Worm (Caenorhabditis elegans) whole organism, young adult: ENCODE results near the gene C48A7.16.

Experiments
- B0019.2 ChIP-seq: fragments of 200-800 bp; sonication (Bioruptor generic); conservative IDR thresholded peaks from 2 replicates; pipeline ENCODE4 v1.3.6; 2022; ENCODE audit warnings: missing genetic modification reagents, missing genetic modification characterization, missing compliant biosample characterization
- B0261.1 ChIP-seq: sonication (generic microtip); optimal IDR thresholded peaks from 2 replicates; lab custom pipeline; 2016; ENCODE audit warnings: mild to moderate bottlenecking, missing genetic modification characterization, moderate library complexity, missing compliant biosample characterization
- C17E4.6 ChIP-seq: fragments of 200-800 bp; sonication (Bioruptor generic); IDR thresholded peaks from 2 replicates; pipeline ENCODE4 v1.3.6; 2022; ENCODE audit warnings: missing genetic modification reagents, missing genetic modification characterization, missing compliant biosample characterization
- D2030.7 ChIP-seq: fragments of 200-800 bp; sonication (Bioruptor generic); IDR thresholded peaks from 2 replicates; pipeline ENCODE4 v1.3.6; 2022; ENCODE audit warnings: missing genetic modification reagents, missing genetic modification characterization, missing compliant biosample characterization
- F23B12.7 ChIP-seq: sonication (generic microtip); optimal IDR thresholded peaks from 2 replicates; lab custom pipeline; 2017; ENCODE audit warnings: missing genetic modification characterization, mild to moderate bottlenecking, missing compliant biosample characterization, antibody characterized with exemption, moderate library complexity; ENCODE audit not compliant: insufficient read depth
- F33H1.4 ChIP-seq: fragments of 200-800 bp; sonication (Bioruptor generic); IDR thresholded peaks from 2 replicates; pipeline ENCODE4 v1.3.6; 2022; ENCODE audit warnings: missing genetic modification reagents, missing genetic modification characterization, missing compliant biosample characterization
- F55B11.4 ChIP-seq: sonication (generic microtip); optimal IDR thresholded peaks from 2 replicates; lab custom pipeline; 2016; ENCODE audit warnings: missing compliant biosample characterization, missing genetic modification characterization, borderline replicate concordance; ENCODE audit not compliant: insufficient read depth
- F57A8.1 ChIP-seq: fragments of 200-800 bp; sonication (Bioruptor generic); optimal IDR thresholded peaks from 2 replicates; lab custom pipeline; 2018; ENCODE audit warnings: mild to moderate bottlenecking, missing genetic modification characterization, moderate library complexity, missing compliant biosample characterization
- F57C9.4 ChIP-seq: sonication (generic microtip); optimal IDR thresholded peaks from 2 replicates; lab custom pipeline; 2017; ENCODE audit warnings: mild to moderate bottlenecking, missing genetic modification characterization, missing compliant biosample characterization
- T07F8.4 ChIP-seq: sonication (generic microtip); optimal IDR thresholded peaks from 2 replicates; lab custom pipeline; 2016; ENCODE audit warnings: mild to moderate bottlenecking, missing genetic modification characterization, moderate library complexity, missing compliant biosample characterization
- Y56A3A.18 ChIP-seq: fragments of 200-800 bp; sonication (Bioruptor generic); IDR thresholded peaks from 2 replicates; pipeline ENCODE4 v1.3.6; 2022; ENCODE audit warnings: missing genetic modification reagents, missing genetic modification characterization, missing compliant biosample characterization
- atf-7 ChIP-seq: sonication (generic microtip); optimal IDR thresholded peaks from 2 replicates; lab custom pipeline; 2017; ENCODE audit warnings: mild to moderate bottlenecking, missing genetic modification characterization, missing compliant biosample characterization
- athp-1 ChIP-seq: sonication (generic microtip); optimal IDR thresholded peaks from 2 replicates; lab custom pipeline; 2017; ENCODE audit warnings: mild to moderate bottlenecking, missing genetic modification characterization, missing compliant biosample characterization
- attf-5 ChIP-seq: fragments of 200-800 bp; sonication (Bioruptor generic); optimal IDR thresholded peaks from 2 replicates; lab custom pipeline; 2018; ENCODE audit warnings: mild to moderate bottlenecking, missing genetic modification characterization, missing compliant biosample characterization
- bed-2 ChIP-seq: fragments of 200-800 bp; sonication (Bioruptor generic); IDR thresholded peaks from 2 replicates; pipeline ENCODE4 v1.3.6; 2022; ENCODE audit warnings: missing genetic modification reagents, missing genetic modification characterization, missing compliant biosample characterization
- ceh-100 ChIP-seq: fragments of 200-800 bp; sonication (Bioruptor generic); IDR thresholded peaks from 2 replicates; pipeline ENCODE4 v1.3.6; 2022; ENCODE audit warnings: missing genetic modification reagents, missing genetic modification characterization, missing compliant biosample characterization
- ceh-27 ChIP-seq: fragments of 200-800 bp; sonication (Bioruptor generic); optimal IDR thresholded peaks from 2 replicates; lab custom pipeline; 2018; ENCODE audit warnings: mild to moderate bottlenecking, missing genetic modification characterization, moderate library complexity, missing compliant biosample characterization
- ceh-79 ChIP-seq: sonication (generic microtip); optimal IDR thresholded peaks from 2 replicates; lab custom pipeline; 2017; ENCODE audit warnings: mild to moderate bottlenecking, missing genetic modification characterization, missing compliant biosample characterization
- ekl-4 ChIP-seq: fragments of 200-800 bp; sonication (Bioruptor generic); IDR thresholded peaks from 2 replicates; pipeline ENCODE4 v1.3.6; 2022; ENCODE audit warnings: missing genetic modification reagents, missing genetic modification characterization, missing compliant biosample characterization
- hmg-1.2 ChIP-seq: fragments of 200-800 bp; sonication (Bioruptor generic); IDR thresholded peaks from 2 replicates; pipeline ENCODE4 v1.3.6; 2022; ENCODE audit warnings: missing genetic modification reagents, missing genetic modification characterization, missing compliant biosample characterization
- hmg-20 ChIP-seq: fragments of 200-800 bp; sonication (Bioruptor generic); IDR thresholded peaks from 2 replicates; pipeline ENCODE4 v1.3.6; 2022; ENCODE audit warnings: missing genetic modification reagents, missing genetic modification characterization, missing compliant biosample characterization
- let-607 ChIP-seq, 2 experiments: fragments of 200-800 bp in 1 of 2; sonication (Bioruptor generic) in 1 of 2; sonication (generic microtip) in 1 of 2; optimal IDR thresholded peaks; 2 replicates each; lab custom pipeline; 2016 to 2018; ENCODE audit warnings: mild to moderate bottlenecking in 2 of 2, missing compliant biosample characterization in 2 of 2, missing genetic modification characterization in 2 of 2, moderate library complexity in 2 of 2, missing genotype in 1 of 2
- lin-26 ChIP-seq: fragments of 200-800 bp; sonication (Bioruptor generic); IDR thresholded peaks from 2 replicates; pipeline ENCODE4 v1.3.6; 2022; ENCODE audit warnings: missing genetic modification reagents, missing genetic modification characterization, missing compliant biosample characterization
- lin-35 ChIP-seq, 3 experiments: fragments of 150-350 bp in 2 of 3; sonication (generic microtip) in 1 of 3; optimal IDR thresholded peaks; 2 replicates each; lab custom pipeline; 2014 to 2018; ENCODE audit warnings: missing biosample characterization in 3 of 3, missing genetic modification characterization in 3 of 3, missing genetic modification reagents in 3 of 3
- lin-54 ChIP-seq: fragments of 200-800 bp; sonication (Bioruptor generic); optimal IDR thresholded peaks from 2 replicates; lab custom pipeline; 2018; ENCODE audit warnings: mild to moderate bottlenecking, missing genetic modification characterization, missing compliant biosample characterization
- lsl-1 ChIP-seq: fragments of 200-800 bp; sonication (Bioruptor generic); optimal IDR thresholded peaks from 2 replicates; lab custom pipeline; 2018; ENCODE audit warnings: mild to moderate bottlenecking, missing genetic modification characterization, moderate library complexity, missing compliant biosample characterization
- mcd-1 ChIP-seq: fragments of 200-800 bp; sonication (Bioruptor generic); IDR thresholded peaks from 2 replicates; pipeline ENCODE4 v1.3.6; 2022; ENCODE audit warnings: missing genetic modification reagents, missing genetic modification characterization, missing compliant biosample characterization
- nfya-2 ChIP-seq: fragments of 200-800 bp; sonication (Bioruptor generic); IDR thresholded peaks from 2 replicates; pipeline ENCODE4 v1.3.6; 2022; ENCODE audit warnings: missing genetic modification reagents, missing genetic modification characterization, missing compliant biosample characterization
- nhr-120 ChIP-seq: fragments of 200-800 bp; sonication (Bioruptor generic); IDR thresholded peaks from 2 replicates; pipeline ENCODE4 v1.3.6; 2022; ENCODE audit warnings: missing genetic modification characterization, missing compliant biosample characterization
- nhr-27 ChIP-seq: fragments of 200-800 bp; sonication (Bioruptor generic); optimal IDR thresholded peaks from 2 replicates; lab custom pipeline; 2018; ENCODE audit warnings: mild to moderate bottlenecking, missing genetic modification characterization, moderate library complexity, missing compliant biosample characterization
- nhr-80 ChIP-seq: sonication (generic microtip); optimal IDR thresholded peaks from 2 replicates; lab custom pipeline; 2016; ENCODE audit warnings: missing genetic modification characterization, missing compliant biosample characterization
- repo-1 ChIP-seq: sonication (generic microtip); optimal IDR thresholded peaks from 2 replicates; lab custom pipeline; 2017; ENCODE audit warnings: mild to moderate bottlenecking, missing genetic modification characterization, missing compliant biosample characterization
- rpc-1 ChIP-seq, 2 experiments: fragments of 150-350 bp in 1 of 2; sonication (generic microtip) in 1 of 2; optimal IDR thresholded peaks; 2 replicates each; lab custom pipeline; 2014 to 2018; ENCODE audit warnings: missing biosample characterization in 1 of 2, missing genetic modification characterization in 1 of 2, missing genetic modification reagents in 1 of 2, missing genotype in 1 of 2
- sea-2 ChIP-seq: fragments of 200-800 bp; sonication (Bioruptor generic); IDR thresholded peaks from 2 replicates; pipeline ENCODE4 v1.3.6; 2022; ENCODE audit warnings: missing genetic modification characterization, missing compliant biosample characterization
- somi-1 ChIP-seq: fragments of 200-800 bp; sonication (Bioruptor generic); optimal IDR thresholded peaks from 2 replicates; lab custom pipeline; 2018; ENCODE audit warnings: mild to moderate bottlenecking, missing genetic modification characterization, missing compliant biosample characterization
- tlf-1 ChIP-seq: fragments of 200-800 bp; sonication (Bioruptor generic); optimal IDR thresholded peaks from 2 replicates; lab custom pipeline; 2018; ENCODE audit warnings: mild to moderate bottlenecking, missing genetic modification characterization, missing compliant biosample characterization
- unc-62 ChIP-seq: fragments of 150-350 bp; optimal IDR thresholded peaks from 2 replicates; lab custom pipeline; 2014; ENCODE audit warnings: missing biosample characterization, missing genetic modification reagents, missing genetic modification characterization
- ztf-22 ChIP-seq: fragments of 200-800 bp; sonication (Bioruptor generic); optimal IDR thresholded peaks from 2 replicates; lab custom pipeline; 2018; ENCODE audit warnings: mild to moderate bottlenecking, missing genetic modification characterization, moderate library complexity, missing compliant biosample characterization
- ztf-25 ChIP-seq: fragments of 200-800 bp; sonication (Bioruptor generic); IDR thresholded peaks from 2 replicates; pipeline ENCODE4 v1.3.6; 2022; ENCODE audit warnings: missing genetic modification reagents, missing genetic modification characterization, missing compliant biosample characterization
- ztf-3 ChIP-seq: fragments of 200-800 bp; sonication (Bioruptor generic); optimal IDR thresholded peaks from 2 replicates; lab custom pipeline; 2018; ENCODE audit warnings: mild to moderate bottlenecking, missing genetic modification characterization, missing compliant biosample characterization
- ztf-6 ChIP-seq: fragments of 200-800 bp; sonication (Bioruptor generic); IDR thresholded peaks from 2 replicates; pipeline ENCODE4 v1.3.6; 2022; ENCODE audit warnings: missing genetic modification reagents, missing genetic modification characterization, missing compliant biosample characterization

Gene C48A7.16

ce11 chrIV:7418818-7419217 is 13.5 kb downstream of the C48A7.16 start, which contains the start of gene B0496.6:
Gene B0496.6 (plus strand): TSS chrIV:7419118.
- TF ChIP-seq F23B12.7 (tag; lab: Kevin White, UChicago) (no peak), sea-2 (GFP tag; lab: Robert Waterston, UW) (no peak), let-607 (tag; optimal IDR thresholded peaks at IDR 0.05; lab: Kevin White, UChicago) (no peak), T07F8.4 (tag; lab: Kevin White, UChicago) (no peak), hmg-1.2 (GFP tag; lab: Robert Waterston, UW) (no peak), lin-54 (GFP tag; lab: Kevin White, UChicago) (no peak), nhr-120 (GFP tag; lab: Robert Waterston, UW) (no peak), rpc-1 (optimal IDR thresholded peaks at IDR 0.05; lab: Kevin White, UChicago) (no peak), rpc-1 (tag; optimal IDR thresholded peaks at IDR 0.05; lab: Kevin White, UChicago) (no peak), atf-7 (tag; lab: Kevin White, UChicago) (no peak), B0261.1 (tag; lab: Kevin White, UChicago) (no peak), unc-62 (GFP tag; lab: Kevin White, UChicago) (no peak), D2030.7 (GFP tag; lab: Robert Waterston, UW) (no peak), hmg-20 (GFP tag; lab: Robert Waterston, UW) (no peak), athp-1 (no peak), ceh-27 (GFP tag; lab: Kevin White, UChicago) (no peak), F57C9.4 (tag; lab: Kevin White, UChicago) (no peak), lin-26 (no peak), nfya-2 (GFP tag; lab: Robert Waterston, UW) (no peak), F55B11.4 (no peak), ztf-6 (GFP tag; lab: Robert Waterston, UW) (no peak)

DNA sequence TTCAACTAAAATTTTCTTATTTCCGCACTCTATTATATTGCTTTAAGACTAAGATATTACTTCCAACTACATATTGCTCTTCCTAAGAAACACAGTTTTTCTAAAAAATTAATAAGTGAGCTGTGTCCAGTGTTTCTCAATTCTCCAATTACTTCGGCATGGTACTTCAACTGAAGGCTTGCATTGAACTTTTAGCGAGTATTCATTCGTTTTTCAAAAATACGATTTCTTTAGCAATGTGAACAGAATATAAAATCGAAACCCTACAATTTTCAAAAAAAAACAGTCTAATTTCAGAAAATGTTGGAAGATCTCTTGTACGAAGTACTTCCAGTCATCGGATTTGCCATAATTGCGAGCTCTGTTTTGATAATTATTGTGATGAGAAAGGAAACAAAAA is 15.6 kb downstream of the C48A7.16 start, which contains the start of gene srtx-1:
Gene srtx-1 (plus strand): TSS at position 301 of the 400 bp plus-strand sequence.
- TF ChIP-seq Y56A3A.18, result no peak
- TF ChIP-seq ceh-100 (GFP tag; lab: Robert Waterston, UW), result no peak
- TF ChIP-seq attf-5, result no peak
- TF ChIP-seq ztf-25, result no peak
- TF ChIP-seq nfya-2 (GFP tag; lab: Robert Waterston, UW), result no peak
- no peak for TF ChIP-seq sea-2 (GFP tag; lab: Robert Waterston, UW)
- TF ChIP-seq nhr-27, result no peak
- no peak for TF ChIP-seq bed-2 (GFP tag; lab: Robert Waterston, UW)
- no peak for TF ChIP-seq lin-26

DNA sequence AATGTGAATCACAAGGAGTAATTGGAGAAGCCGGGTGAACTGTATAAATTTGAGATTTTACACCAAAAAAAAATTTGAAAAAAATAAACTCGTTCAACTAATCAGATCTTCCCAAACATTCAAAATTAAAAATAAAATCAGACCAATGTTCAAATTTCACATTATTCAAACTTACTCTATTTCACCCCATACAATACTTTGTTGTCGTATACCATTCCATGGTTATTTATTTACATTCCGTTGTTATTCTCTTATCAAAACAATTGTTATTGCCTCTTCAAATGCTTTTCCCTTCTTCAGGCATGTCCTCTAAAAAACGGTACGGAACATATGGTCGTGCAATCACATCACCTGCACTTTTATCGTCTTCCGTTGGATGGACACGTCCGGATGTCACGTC is 18.9 kb downstream of the C48A7.16 start, which contains the start of gene unc-82:
Gene unc-82 (plus strand): TSS at position 301 of the 400 bp plus-strand sequence.
- TF ChIP-seq ztf-3 (GFP tag; lab: Kevin White, UChicago) (no peak), ztf-22 (no peak), hmg-20 (GFP tag; lab: Robert Waterston, UW) (no peak), lsl-1 (GFP tag; lab: Kevin White, UChicago) (no peak), repo-1 (no peak), lin-35 (GFP tag; optimal IDR thresholded peaks at IDR 0.05; lab: Kevin White, UChicago) (no peak), mcd-1 (GFP tag; lab: Robert Waterston, UW) (no peak), nhr-80 (tag; lab: Kevin White, UChicago) (no peak), F57A8.1 (GFP tag; lab: Kevin White, UChicago) (no peak)

ce11 chrIV:7426055-7426454 is 20.8 kb downstream of the C48A7.16 start:
- TF ChIP-seq ceh-79 (no peak), ekl-4 (no peak), tlf-1 (GFP tag; lab: Kevin White, UChicago) (no peak), B0019.2 (no peak), C17E4.6 (GFP tag; lab: Robert Waterston, UW) (no peak), somi-1 (GFP tag; lab: Kevin White, UChicago) (peak; percentile 9), F33H1.4 (GFP tag; lab: Robert Waterston, UW) (no peak)
